Worm (Caenorhabditis elegans): ENCODE data around the gene mai-2.

Gene mai-2

ce11 chrIV:3384593-3384992 lies 1.1 kb upstream of the mai-2 start:
- no peak for TF ChIP-seq odd-2 (tag; optimal IDR thresholded peaks at IDR 0.05)
- TF ChIP-seq T23F11.4 (GFP tag; optimal IDR thresholded peaks at IDR 0.05), result no peak
- no peak for TF ChIP-seq npax-4 (tag; optimal IDR thresholded peaks at IDR 0.05)
- TF ChIP-seq K09A11.1 (tag; optimal IDR thresholded peaks at IDR 0.05; ENCODE audit: insufficient read depth), result no peak
- TF ChIP-seq lin-11 (tag; optimal IDR thresholded peaks at IDR 0.05), result no peak
- peak; percentile 78 for TF ChIP-seq ceh-31 (tag; optimal IDR thresholded peaks at IDR 0.05)
- no peak for TF ChIP-seq eyg-1 (tag; optimal IDR thresholded peaks at IDR 0.05)
- TF ChIP-seq pha-2 (tag; optimal IDR thresholded peaks at IDR 0.05), result no peak
- TF ChIP-seq pha-4 (tag; optimal IDR thresholded peaks at IDR 0.05), result no peak
- TF ChIP-seq ceh-22 (tag; optimal IDR thresholded peaks at IDR 0.05), result no peak
- TF ChIP-seq ceh-9 (tag; optimal IDR thresholded peaks at IDR 0.05), result no peak
- TF ChIP-seq fax-1 (tag; optimal IDR thresholded peaks at IDR 0.05), result no peak
- no peak for TF ChIP-seq ahr-1 (tag; optimal IDR thresholded peaks at IDR 0.05)
- TF ChIP-seq dmd-4 (tag; optimal IDR thresholded peaks at IDR 0.05; ENCODE audit: borderline replicate concordance), result no peak
- no peak for TF ChIP-seq sox-2 (GFP tag; IDR thresholded peaks at IDR 0.05)
- TF ChIP-seq hlh-15 (tag; optimal IDR thresholded peaks at IDR 0.05), result no peak
- no peak for TF ChIP-seq K02D7.2 (tag; optimal IDR thresholded peaks at IDR 0.05)
- TF ChIP-seq rnt-1 (tag; optimal IDR thresholded peaks at IDR 0.05), result peak; percentile 65
- TF ChIP-seq dve-1 (tag; optimal IDR thresholded peaks at IDR 0.05), result no peak
- no peak for TF ChIP-seq fkh-6 (tag; optimal IDR thresholded peaks at IDR 0.05)
- TF ChIP-seq unc-3 (GFP tag; conservative IDR thresholded peaks at IDR 0.05), result no peak
- TF ChIP-seq unc-3 (tag; optimal IDR thresholded peaks at IDR 0.05), result no peak
- TF ChIP-seq madf-2 (tag; optimal IDR thresholded peaks at IDR 0.05), result no peak
- no peak for TF ChIP-seq ceh-14 (tag; optimal IDR thresholded peaks at IDR 0.05)
- TF ChIP-seq ceh-24 (tag; optimal IDR thresholded peaks at IDR 0.05), result no peak
- TF ChIP-seq ref-2 (tag; optimal IDR thresholded peaks at IDR 0.05), result no peak
- TF ChIP-seq ets-4 (tag; optimal IDR thresholded peaks at IDR 0.05), result no peak
- TF ChIP-seq elt-4 (tag; optimal IDR thresholded peaks at IDR 0.05), result no peak
- peak; percentile 47 for TF ChIP-seq unc-55 (GFP tag; optimal IDR thresholded peaks at IDR 0.05)
- no peak for TF ChIP-seq fkh-10 (GFP tag; optimal IDR thresholded peaks at IDR 0.05)
- no peak for TF ChIP-seq pag-3 (tag; optimal IDR thresholded peaks at IDR 0.05; ENCODE audit: borderline replicate concordance)
- TF ChIP-seq ceh-45 (GFP tag; IDR thresholded peaks at IDR 0.05), result no peak
- no peak for TF ChIP-seq pat-9 (tag; optimal IDR thresholded peaks at IDR 0.05)
- no peak for TF ChIP-seq ztf-16 (tag; optimal IDR thresholded peaks at IDR 0.05)
- TF ChIP-seq unc-42 (tag; optimal IDR thresholded peaks at IDR 0.05), result peak; percentile 88
- TF ChIP-seq unc-86 (tag; optimal IDR thresholded peaks at IDR 0.05), result no peak
- TF ChIP-seq nfya-1 (tag; optimal IDR thresholded peaks at IDR 0.05), result peak; percentile 85
- no peak for TF ChIP-seq elt-2 (tag; optimal IDR thresholded peaks at IDR 0.05)
- TF ChIP-seq pax-1 (tag; optimal IDR thresholded peaks at IDR 0.05), result no peak
- no peak for TF ChIP-seq syd-9 (tag; optimal IDR thresholded peaks at IDR 0.05)
- peak; percentile 37 for TF ChIP-seq C08G9.2 (tag; optimal IDR thresholded peaks at IDR 0.05)
- TF ChIP-seq hlh-30 (tag; optimal IDR thresholded peaks at IDR 0.05; ENCODE audit: insufficient read depth), result peak; percentile 99
- TF ChIP-seq mec-3 (tag; optimal IDR thresholded peaks at IDR 0.05; ENCODE audit: borderline replicate concordance), result no peak
- peak; percentile 79 for TF ChIP-seq ceh-34 (tag; optimal IDR thresholded peaks at IDR 0.05)
- no peak for TF ChIP-seq che-1 (tag; optimal IDR thresholded peaks at IDR 0.05)
- TF ChIP-seq hlh-8 (tag; optimal IDR thresholded peaks at IDR 0.05), result peak; percentile 43
- TF ChIP-seq ceh-6 (GFP tag; optimal IDR thresholded peaks at IDR 0.05), result no peak
- no peak for TF ChIP-seq sdc-2 (tag; optimal IDR thresholded peaks at IDR 0.05)
- no peak for TF ChIP-seq ceh-30 (tag; optimal IDR thresholded peaks at IDR 0.05)
- no peak for TF ChIP-seq F13H6.1 (tag; optimal IDR thresholded peaks at IDR 0.05)
- peak; percentile 77 for TF ChIP-seq ceh-18 (tag; optimal IDR thresholded peaks at IDR 0.05)
- TF ChIP-seq nhr-232 (tag; optimal IDR thresholded peaks at IDR 0.05), result no peak
- TF ChIP-seq ceh-2 (tag; optimal IDR thresholded peaks at IDR 0.05), result peak; percentile 44
- TF ChIP-seq ttx-3 (tag; optimal IDR thresholded peaks at IDR 0.05), result no peak

Measured in whole organism, late embryonic.